Fruit fly (Drosophila melanogaster) whole organism, embryonic: Measurements from ENCODE around the gene Cpr76Bb.
A peak's percentile ranks its signal among the peaks of the same experiment; 100 is the strongest.

Source experiments
- Awh ChIP-seq: fragments of 200-800 bp; sonication (Bioruptor generic); IDR thresholded peaks from 2 replicates; pipeline ENCODE4, ENCODE4 v1.3.6; 2022; ENCODE audit warnings: missing biosample characterization, missing genetic modification characterization
- CG10959 ChIP-seq: fragments of 200-800 bp; sonication (Bioruptor generic); IDR thresholded peaks from 2 replicates; pipeline ENCODE4 v1.3.6; 2022; ENCODE audit warnings: missing biosample characterization, missing genetic modification characterization
- CG12236 ChIP-seq: fragments of 200-800 bp; sonication (Bioruptor generic); optimal IDR thresholded peaks from 2 replicates; lab custom pipeline; 2016; ENCODE audit warnings: missing biosample characterization, missing genetic modification characterization
- CG12744 ChIP-seq: fragments of 200-800 bp; sonication (Bioruptor generic); optimal IDR thresholded peaks from 2 replicates; lab custom pipeline; 2016; ENCODE audit warnings: missing biosample characterization, missing genetic modification characterization
- CG14710 ChIP-seq: fragments of 200-800 bp; sonication (Bioruptor generic); optimal IDR thresholded peaks from 3 replicates; lab custom pipeline; 2019; ENCODE audit warnings: missing biosample characterization, mild to moderate bottlenecking, missing genetic modification characterization, moderate library complexity
- CG14860 ChIP-seq: fragments of 200-800 bp; sonication (Bioruptor generic); IDR thresholded peaks from 3 replicates; pipeline ENCODE4 v1.3.6; 2022; ENCODE audit warnings: missing biosample characterization, missing genetic modification characterization; ENCODE audit not compliant: partially characterized antibody
- CG14965 ChIP-seq: fragments of 200-800 bp; sonication (Bioruptor generic); optimal IDR thresholded peaks from 2 replicates; lab custom pipeline; 2016; ENCODE audit warnings: missing biosample characterization, missing genetic modification characterization, borderline replicate concordance
- CG15269 ChIP-seq: fragments of 200-800 bp; sonication (Bioruptor generic); optimal IDR thresholded peaks from 2 replicates; lab custom pipeline; 2018; ENCODE audit warnings: missing biosample characterization, mild to moderate bottlenecking, missing genetic modification characterization, moderate library complexity
- CG1602 ChIP-seq: fragments of 200-800 bp; sonication (Bioruptor generic); optimal IDR thresholded peaks from 3 replicates; lab custom pipeline; 2016; ENCODE audit warnings: missing biosample characterization, missing genetic modification characterization
- CG1603 ChIP-seq: fragments of 200-800 bp; sonication (Bioruptor generic); optimal IDR thresholded peaks from 2 replicates; lab custom pipeline; 2019; ENCODE audit warnings: missing biosample characterization, mild to moderate bottlenecking, missing genetic modification characterization, moderate library complexity
- CG31388 ChIP-seq: fragments of 200-800 bp; sonication (Bioruptor generic); optimal IDR thresholded peaks from 2 replicates; lab custom pipeline; 2016; ENCODE audit warnings: missing biosample characterization, missing genetic modification characterization
- CG6854 ChIP-seq: fragments of 200-800 bp; sonication (Bioruptor generic); optimal IDR thresholded peaks from 3 replicates; lab custom pipeline; 2017; ENCODE audit warnings: missing biosample characterization, mild to moderate bottlenecking, missing genetic modification characterization
- CG7745 ChIP-seq: fragments of 200-800 bp; sonication (Bioruptor generic); optimal IDR thresholded peaks from 2 replicates; lab custom pipeline; 2018; ENCODE audit warnings: missing biosample characterization, mild to moderate bottlenecking, missing genetic modification characterization, moderate library complexity
- CG9727 ChIP-seq: fragments of 200-800 bp; sonication (Bioruptor generic); optimal IDR thresholded peaks from 3 replicates; lab custom pipeline; 2017; ENCODE audit warnings: missing biosample characterization, mild to moderate bottlenecking, missing genetic modification characterization
- HHEX ChIP-seq: fragments of 200-800 bp; sonication (Bioruptor generic); optimal IDR thresholded peaks from 3 replicates; lab custom pipeline; 2017; ENCODE audit warnings: missing biosample characterization, mild to moderate bottlenecking, missing genetic modification characterization, missing genetic modification reagents
- Hey ChIP-seq: fragments of 200-800 bp; sonication (Bioruptor generic); optimal IDR thresholded peaks from 3 replicates; lab custom pipeline; 2018; ENCODE audit warnings: missing biosample characterization, mild to moderate bottlenecking, missing genetic modification characterization
- Hmx ChIP-seq: fragments of 200-800 bp; sonication (Bioruptor generic); optimal IDR thresholded peaks from 2 replicates; lab custom pipeline; 2016; ENCODE audit warnings: missing biosample characterization, missing genetic modification characterization
- Jarid2 ChIP-seq: fragments of 200-800 bp; sonication (Bioruptor generic); optimal IDR thresholded peaks from 3 replicates; lab custom pipeline; 2017; ENCODE audit warnings: mild to moderate bottlenecking, missing biosample characterization, missing genetic modification reagents, missing genetic modification characterization
- Kr ChIP-seq: fragments of 200-800 bp; sonication (Bioruptor generic); optimal IDR thresholded peaks from 2 replicates; lab custom pipeline; 2017; ENCODE audit warnings: missing biosample characterization, mild to moderate bottlenecking, missing genetic modification characterization
- Lim3 ChIP-seq: fragments of 200-800 bp; sonication (Bioruptor generic); IDR thresholded peaks from 2 replicates; pipeline ENCODE4 v1.3.6; 2022; ENCODE audit warnings: missing biosample characterization, missing genetic modification characterization
- MESR4 ChIP-seq: fragments of 200-800 bp; sonication (Bioruptor generic); optimal IDR thresholded peaks from 2 replicates; lab custom pipeline; 2018; ENCODE audit warnings: missing biosample characterization, mild to moderate bottlenecking, missing genetic modification characterization, moderate library complexity
- Ravus ChIP-seq: fragments of 200-800 bp; sonication (Bioruptor generic); IDR thresholded peaks from 2 replicates; pipeline ENCODE4 v1.3.6; 2022; ENCODE audit warnings: missing biosample characterization, missing genetic modification characterization
- Side ChIP-seq: fragments of 200-800 bp; sonication (Bioruptor generic); optimal IDR thresholded peaks from 2 replicates; lab custom pipeline; 2016; ENCODE audit warnings: missing biosample characterization, missing genetic modification characterization
- aop ChIP-seq: fragments of 200-800 bp; sonication (Bioruptor generic); IDR thresholded peaks from 2 replicates; pipeline ENCODE4 v1.3.6; 2022; ENCODE audit warnings: missing biosample characterization, missing genetic modification characterization
- bab2 ChIP-seq: fragments of 200-800 bp; sonication (Bioruptor generic); optimal IDR thresholded peaks from 2 replicates; lab custom pipeline; 2016; ENCODE audit warnings: missing biosample characterization, missing genetic modification characterization
- bbx ChIP-seq: fragments of 200-800 bp; sonication (Bioruptor generic); IDR thresholded peaks from 2 replicates; pipeline ENCODE4 v1.3.6; 2022; ENCODE audit warnings: missing biosample characterization, missing genetic modification characterization; ENCODE audit not compliant: partially characterized antibody
- chif ChIP-seq, 2 experiments: fragments of 200-800 bp; sonication (Bioruptor generic); optimal IDR thresholded peaks; 3 replicates each; lab custom pipeline; 2016; ENCODE audit warnings: missing biosample characterization in 2 of 2, missing genetic modification characterization in 2 of 2
- chn ChIP-seq: fragments of 200-800 bp; sonication (Bioruptor generic); optimal IDR thresholded peaks from 2 replicates; lab custom pipeline; 2016; ENCODE audit warnings: missing biosample characterization, missing genetic modification characterization
- en ChIP-seq: fragments of 200-800 bp; sonication (Bioruptor generic); optimal IDR thresholded peaks from 2 replicates; lab custom pipeline; 2016; ENCODE audit warnings: missing biosample characterization, missing genetic modification characterization
- esg ChIP-seq: fragments of 200-800 bp; sonication (Bioruptor generic); conservative IDR thresholded peaks from 2 replicates; pipeline ENCODE4 v1.3.6; 2022; ENCODE audit warnings: missing biosample characterization, missing genetic modification characterization
- exex ChIP-seq: fragments of 200-800 bp; sonication (Bioruptor generic); optimal IDR thresholded peaks from 4 replicates; lab custom pipeline; 2018; ENCODE audit warnings: missing biosample characterization, mild to moderate bottlenecking, missing genetic modification characterization, moderate library complexity
- fd64A ChIP-seq: fragments of 200-800 bp; sonication (Bioruptor generic); optimal IDR thresholded peaks from 3 replicates; lab custom pipeline; 2018; ENCODE audit warnings: missing biosample characterization, mild to moderate bottlenecking, missing genetic modification characterization
- grau ChIP-seq: fragments of 200-800 bp; optimal IDR thresholded peaks from 3 replicates; lab custom pipeline; 2019; ENCODE audit warnings: missing biosample characterization, mild to moderate bottlenecking, missing genetic modification characterization, moderate library complexity
- hb ChIP-seq: fragments of 200-800 bp; sonication (Bioruptor generic); IDR thresholded peaks from 3 replicates; pipeline ENCODE4 v1.3.6; 2022; ENCODE audit warnings: missing biosample characterization, missing genetic modification characterization; ENCODE audit not compliant: partially characterized antibody
- hbn ChIP-seq: fragments of 200-800 bp; sonication (Bioruptor generic); IDR thresholded peaks from 2 replicates; pipeline ENCODE4 v1.3.6; 2022; ENCODE audit warnings: missing biosample characterization, missing genetic modification characterization; ENCODE audit not compliant: partially characterized antibody
- insv ChIP-seq, 2 experiments: fragments of 200-800 bp; sonication (Bioruptor generic); optimal IDR thresholded peaks; 3 replicates each; lab custom pipeline; 2016 to 2018; ENCODE audit warnings: missing biosample characterization in 2 of 2, missing genetic modification characterization in 2 of 2
- kni ChIP-seq: fragments of 200-800 bp; sonication (Bioruptor generic); optimal IDR thresholded peaks from 3 replicates; lab custom pipeline; 2017; ENCODE audit warnings: mild to moderate bottlenecking, missing biosample characterization, missing genetic modification reagents, missing genetic modification characterization
- lbe ChIP-seq: fragments of 200-800 bp; sonication (Bioruptor generic); optimal IDR thresholded peaks from 2 replicates; lab custom pipeline; 2016; ENCODE audit warnings: missing biosample characterization, mild to moderate bottlenecking, missing genetic modification characterization
- lilli ChIP-seq: fragments of 200-800 bp; sonication (Bioruptor generic); optimal IDR thresholded peaks from 3 replicates; lab custom pipeline; 2016; ENCODE audit warnings: missing biosample characterization, missing genetic modification characterization
- pros ChIP-seq: fragments of 200-800 bp; sonication (Bioruptor generic); optimal IDR thresholded peaks from 3 replicates; lab custom pipeline; 2019; ENCODE audit warnings: missing biosample characterization, mild to moderate bottlenecking, missing genetic modification characterization, moderate library complexity
- pum ChIP-seq: fragments of 200-800 bp; sonication (Bioruptor generic); optimal IDR thresholded peaks from 2 replicates; lab custom pipeline; 2016; ENCODE audit warnings: missing biosample characterization, missing genetic modification characterization
- ro ChIP-seq: fragments of 200-800 bp; sonication (Bioruptor generic); IDR thresholded peaks from 2 replicates; pipeline ENCODE4 v1.3.6; 2022; ENCODE audit warnings: missing biosample characterization, missing genetic modification characterization
- salm ChIP-seq: fragments of 200-800 bp; sonication (Bioruptor generic); optimal IDR thresholded peaks from 2 replicates; lab custom pipeline; 2018; ENCODE audit warnings: missing biosample characterization, mild to moderate bottlenecking, missing genetic modification characterization
- sisA ChIP-seq: fragments of 200-800 bp; sonication (Bioruptor generic); IDR thresholded peaks from 2 replicates; pipeline ENCODE4 v1.3.6; 2022; ENCODE audit warnings: missing biosample characterization, missing genetic modification characterization
- stc ChIP-seq: fragments of 200-800 bp; sonication (Bioruptor generic); IDR thresholded peaks from 2 replicates; pipeline ENCODE4 v1.3.6; 2022; ENCODE audit warnings: missing biosample characterization, missing genetic modification characterization
- tna ChIP-seq: fragments of 200-800 bp; sonication (Bioruptor generic); IDR thresholded peaks from 2 replicates; pipeline ENCODE4 v1.3.6; 2022; ENCODE audit warnings: missing biosample characterization, missing genetic modification characterization; ENCODE audit not compliant: partially characterized antibody
- trh ChIP-seq: fragments of 200-800 bp; sonication (Bioruptor generic); optimal IDR thresholded peaks from 2 replicates; lab custom pipeline; 2016; ENCODE audit warnings: missing biosample characterization, missing genetic modification characterization
- zen2 ChIP-seq: fragments of 200-800 bp; sonication (Bioruptor generic); IDR thresholded peaks from 3 replicates; pipeline ENCODE4 v1.3.6; 2022; ENCODE audit warnings: missing biosample characterization, missing genetic modification characterization; ENCODE audit not compliant: partially characterized antibody
- zf30C ChIP-seq: fragments of 200-800 bp; sonication (Bioruptor generic); optimal IDR thresholded peaks from 3 replicates; lab custom pipeline; 2018; ENCODE audit warnings: missing biosample characterization, mild to moderate bottlenecking, missing genetic modification characterization

The Cpr76Bb gene

DNA sequence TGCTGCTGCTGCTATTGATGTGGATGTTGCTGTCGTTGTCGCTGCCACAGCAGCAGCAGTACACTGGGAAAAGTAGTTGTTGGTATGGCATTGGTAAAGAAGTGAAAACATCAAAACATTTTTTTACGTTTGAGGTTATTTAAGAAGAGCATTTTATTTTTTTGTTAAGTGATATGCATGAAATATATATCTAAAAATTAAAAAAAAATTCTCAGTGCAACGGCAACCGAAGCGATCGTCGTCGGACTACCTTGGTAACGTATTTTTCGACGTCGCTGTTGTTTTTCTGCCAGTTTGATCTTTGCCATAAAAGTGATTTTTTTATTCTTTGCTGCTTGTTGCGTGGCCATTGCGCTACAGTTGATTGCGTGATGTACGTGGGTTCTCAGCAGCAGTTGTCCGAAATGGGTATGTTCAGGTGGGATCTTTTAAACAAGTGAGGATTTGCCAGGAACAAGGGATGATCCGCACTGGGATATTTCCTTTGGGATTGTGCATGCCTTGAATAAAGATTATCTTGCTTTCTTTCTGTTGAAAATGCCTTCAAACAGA is 41.3 kb downstream of the Cpr76Bb start (continued):
- TF ChIP-seq fd64A (peak; percentile 92), MESR4 (GFP tag; lab: Kevin White, UChicago) (peak; percentile 36), zen2 (GFP tag; lab: Robert Waterston, UW) (no peak), Side (GFP tag; lab: Kevin White, UChicago) (peak; percentile 92), Kr (GFP tag; lab: Kevin White, UChicago) (peak; percentile 81), CG14860 (GFP tag; lab: Robert Waterston, UW) (no peak), CG31388 (GFP tag; lab: Kevin White, UChicago) (peak; percentile 90), CG6854 (GFP tag; lab: Kevin White, UChicago) (peak; percentile 84), stc (GFP tag; lab: Robert Waterston, UW) (peak; percentile 90), CG14710 (peak; percentile 96), tna (GFP tag; lab: Robert Waterston, UW) (no peak), pum (GFP tag; lab: Kevin White, UChicago) (peak; percentile 94), sisA (peak; percentile 94), CG7745 (tag; lab: Kevin White, UChicago) (peak; percentile 84), Lim3 (GFP tag; lab: Robert Waterston, UW) (peak; percentile 83; the same call in 1 of the 2 replicates), aop (peak; percentile 84), CG15269 (peak; percentile 96), en (peak; percentile 79), CG14965 (GFP tag; lab: Kevin White, UChicago) (peak; percentile 59), esg (GFP tag; lab: Robert Waterston, UW) (peak; percentile 93), zf30C (GFP tag; lab: Kevin White, UChicago) (peak; percentile 98), hbn (GFP tag; lab: Robert Waterston, UW) (no peak), pros (GFP tag; lab: Kevin White, UChicago) (peak; percentile 40), ro (GFP tag; lab: Robert Waterston, UW) (peak; percentile 85), salm (tag; lab: Kevin White, UChicago) (peak; percentile 93), Hey (peak; percentile 75), CG10959 (GFP tag; lab: Robert Waterston, UW) (peak; percentile 95), chif (GFP tag; optimal IDR thresholded peaks at IDR 0.05; lab: Kevin White, UChicago) (peak; percentile 89 to 96), CG1602 (GFP tag; lab: Kevin White, UChicago) (peak; percentile 95), insv (GFP tag; optimal IDR thresholded peaks at IDR 0.05; lab: Kevin White, UChicago) (peak in 1 of 2 experiments; percentile 76), lilli (GFP tag; lab: Kevin White, UChicago) (peak; percentile 97), hb (no peak), CG9727 (GFP tag; lab: Kevin White, UChicago) (peak; percentile 98), grau (peak; percentile 94), HHEX (GFP tag; lab: Kevin White, UChicago) (peak; percentile 93), Hmx (GFP tag; lab: Kevin White, UChicago) (peak; percentile 89), CG12744 (GFP tag; lab: Kevin White, UChicago) (peak; percentile 90), bbx (GFP tag; lab: Robert Waterston, UW) (no peak), Jarid2 (GFP tag; lab: Kevin White, UChicago) (peak; percentile 69), trh (GFP tag; lab: Kevin White, UChicago) (peak; percentile 94), bab2 (GFP tag; lab: Kevin White, UChicago) (peak; percentile 91), Awh (GFP tag; lab: Robert Waterston, UW) (peak; percentile 94), Ravus (GFP tag; lab: Robert Waterston, UW) (peak; percentile 69), CG1603 (tag; lab: Kevin White, UChicago) (peak; percentile 86), kni (peak; percentile 87), exex (tag; lab: Kevin White, UChicago) (peak; percentile 73), lbe (peak; percentile 98), chn (GFP tag; lab: Kevin White, UChicago) (peak; percentile 92), CG12236 (GFP tag; lab: Kevin White, UChicago) (peak; percentile 92)
